Worm (Caenorhabditis elegans): Measurements from ENCODE around the gene rol-6.

Gene rol-6

DNA sequence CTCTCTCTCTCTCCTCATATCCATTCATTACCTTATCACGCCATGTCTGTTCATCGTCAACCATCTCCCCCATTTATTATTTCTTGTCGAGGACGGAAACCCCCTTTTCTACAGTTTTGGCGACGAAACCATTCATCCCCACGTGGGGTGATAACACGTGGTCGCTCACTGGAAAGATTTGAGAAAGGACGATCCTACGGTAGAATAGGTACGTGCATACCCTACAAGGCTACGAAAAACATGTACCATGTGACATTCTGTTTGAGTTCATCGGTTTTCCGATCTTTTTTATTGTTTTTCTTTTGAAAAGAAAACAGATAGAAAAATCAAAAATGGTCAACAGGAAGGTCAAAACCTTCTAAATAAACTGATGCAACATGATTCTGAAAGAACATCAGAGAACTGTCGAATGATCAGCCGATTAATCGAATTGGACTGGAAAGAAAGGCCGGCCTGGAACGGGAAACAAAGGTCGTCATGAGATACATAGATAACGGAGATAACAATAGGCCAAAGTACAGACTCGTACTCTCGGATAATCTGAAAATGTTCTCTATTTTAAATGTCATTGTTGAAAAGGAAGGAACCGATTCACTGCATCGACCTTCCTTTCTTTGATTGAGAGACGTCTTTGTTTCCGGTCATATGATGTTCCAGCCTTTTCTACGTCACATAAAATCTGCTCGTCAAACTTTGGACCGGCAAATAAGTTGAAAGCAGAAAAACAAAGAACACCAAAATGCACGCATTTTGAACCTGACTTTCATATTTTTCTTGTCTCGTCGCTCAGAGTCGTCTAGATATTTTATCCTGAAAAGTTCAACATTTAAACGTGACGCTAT, 9.4 kb downstream of the rol-6 start:
- TF ChIP-seq alr-1 (tag; optimal IDR thresholded peaks at IDR 0.05) (no peak), unc-39 (tag; optimal IDR thresholded peaks at IDR 0.05) (no peak), nhr-237 (tag; optimal IDR thresholded peaks at IDR 0.05) (no peak), lin-39 (tag; optimal IDR thresholded peaks at IDR 0.05) (no peak), mab-5 (tag; optimal IDR thresholded peaks at IDR 0.05) (peak; percentile 14), mbf-1 (tag; optimal IDR thresholded peaks at IDR 0.05) (no peak), lsy-2 (tag; optimal IDR thresholded peaks at IDR 0.05) (peak in 1 of 2 experiments; percentile 72), nhr-77 (tag; optimal IDR thresholded peaks at IDR 0.05) (no peak), nhr-21 (tag; optimal IDR thresholded peaks at IDR 0.05) (peak; percentile 95), ceh-82 (tag; optimal IDR thresholded peaks at IDR 0.05) (no peak), nhr-6 (tag; optimal IDR thresholded peaks at IDR 0.05) (peak; percentile 27), elt-1 (tag; optimal IDR thresholded peaks at IDR 0.05) (no peak), blmp-1 (tag; optimal IDR thresholded peaks at IDR 0.05; ENCODE audit: insufficient read depth) (peak; percentile 78), fos-1 (tag; optimal IDR thresholded peaks at IDR 0.05) (peak; percentile 18), nhr-23 (tag; optimal IDR thresholded peaks at IDR 0.05) (no peak), nhr-25 (tag; optimal IDR thresholded peaks at IDR 0.05) (peak; percentile 95), ztf-4 (tag; optimal IDR thresholded peaks at IDR 0.05) (no peak), sma-3 (GFP tag; optimal IDR thresholded peaks at IDR 0.05) (no peak), F13H6.1 (tag; optimal IDR thresholded peaks at IDR 0.05) (peak; percentile 38), nhr-11 (tag; optimal IDR thresholded peaks at IDR 0.05) (no peak), sma-9 (GFP tag; optimal IDR thresholded peaks at IDR 0.05) (peak; percentile 98), sma-9 (tag; optimal IDR thresholded peaks at IDR 0.05) (no peak), dmd-4 (tag; optimal IDR thresholded peaks at IDR 0.05) (no peak), aly-2 (tag; optimal IDR thresholded peaks at IDR 0.05) (no peak), egl-27 (tag; optimal IDR thresholded peaks at IDR 0.05) (peak; percentile 38), crh-2 (tag; optimal IDR thresholded peaks at IDR 0.05) (peak; percentile 43), ceh-16 (tag; optimal IDR thresholded peaks at IDR 0.05) (no peak), gmeb-1 (tag; optimal IDR thresholded peaks at IDR 0.05) (peak; percentile 66), ztf-1 (GFP tag; conservative IDR thresholded peaks at IDR 0.05) (no peak), lin-11 (tag; optimal IDR thresholded peaks at IDR 0.05) (no peak), mdl-1 (tag; optimal IDR thresholded peaks at IDR 0.05) (peak; percentile 89 to 90), elt-3 (tag; optimal IDR thresholded peaks at IDR 0.05) (no peak), peb-1 (tag; optimal IDR thresholded peaks at IDR 0.05) (no peak), Y55F3AM.14 (GFP tag; optimal IDR thresholded peaks at IDR 0.05) (peak; percentile 73), R02D3.7 (tag; optimal IDR thresholded peaks at IDR 0.05) (no peak), lin-13 (GFP tag; optimal IDR thresholded peaks at IDR 0.05) (peak; percentile 14), nhr-129 (tag; optimal IDR thresholded peaks at IDR 0.05) (peak; percentile 58), ZK546.5 (tag; optimal IDR thresholded peaks at IDR 0.05) (no peak), nhr-10 (tag; optimal IDR thresholded peaks at IDR 0.05) (no peak), unc-62 (GFP tag; optimal IDR thresholded peaks at IDR 0.05) (no peak), zag-1 (tag; optimal IDR thresholded peaks at IDR 0.05) (no peak), skn-1 (tag; optimal IDR thresholded peaks at IDR 0.05) (no peak), C34F6.9 (tag; optimal IDR thresholded peaks at IDR 0.05) (peak; percentile 22), nhr-12 (tag; optimal IDR thresholded peaks at IDR 0.05) (no peak), sem-4 (tag; optimal IDR thresholded peaks at IDR 0.05) (peak; percentile 16), ztf-11 (tag; optimal IDR thresholded peaks at IDR 0.05) (no peak)

DNA sequence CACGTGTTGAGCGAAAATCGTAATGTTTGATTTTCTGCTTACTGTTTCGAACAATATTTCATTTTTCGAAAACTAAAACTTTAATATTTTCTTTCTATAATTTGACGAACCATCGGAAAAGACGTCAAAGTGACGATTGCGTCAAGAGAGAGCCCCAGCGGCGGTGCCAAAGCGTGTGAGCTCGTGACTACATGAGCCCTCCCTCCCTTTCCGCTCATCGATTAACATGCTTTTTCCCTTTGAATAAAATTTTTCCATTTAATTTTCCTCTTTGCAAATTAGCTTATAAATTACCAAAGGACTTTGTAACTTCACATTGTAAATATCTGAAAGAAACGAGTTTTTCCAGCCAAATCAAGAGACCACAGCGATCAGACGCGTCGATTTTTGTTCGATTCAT, 10.1 kb downstream of the rol-6 start:
- TF ChIP-seq sem-4 (tag; optimal IDR thresholded peaks at IDR 0.05): no peak
- no peak for TF ChIP-seq skn-1 (tag; optimal IDR thresholded peaks at IDR 0.05)
- TF ChIP-seq ceh-82 (tag; optimal IDR thresholded peaks at IDR 0.05): no peak
- no peak for TF ChIP-seq Y55F3AM.14 (GFP tag; optimal IDR thresholded peaks at IDR 0.05)
- TF ChIP-seq lin-13 (GFP tag; optimal IDR thresholded peaks at IDR 0.05): peak; percentile 14
- peak in 1 of 2 experiments; percentile 49 for TF ChIP-seq lsy-2 (tag; optimal IDR thresholded peaks at IDR 0.05)
- no peak for TF ChIP-seq mab-5 (tag; optimal IDR thresholded peaks at IDR 0.05)
- no peak for TF ChIP-seq mbf-1 (tag; optimal IDR thresholded peaks at IDR 0.05)
- TF ChIP-seq fos-1 (tag; optimal IDR thresholded peaks at IDR 0.05): no peak
- TF ChIP-seq lin-11 (tag; optimal IDR thresholded peaks at IDR 0.05): peak; percentile 26
- no peak for TF ChIP-seq elt-3 (tag; optimal IDR thresholded peaks at IDR 0.05)
- TF ChIP-seq C34F6.9 (tag; optimal IDR thresholded peaks at IDR 0.05): peak; percentile 34
- TF ChIP-seq nhr-6 (tag; optimal IDR thresholded peaks at IDR 0.05): no peak
- no peak for TF ChIP-seq nhr-77 (tag; optimal IDR thresholded peaks at IDR 0.05)
- TF ChIP-seq nhr-129 (tag; optimal IDR thresholded peaks at IDR 0.05): no peak
- no peak for TF ChIP-seq zag-1 (tag; optimal IDR thresholded peaks at IDR 0.05)
- TF ChIP-seq alr-1 (tag; optimal IDR thresholded peaks at IDR 0.05): no peak
- TF ChIP-seq nhr-21 (tag; optimal IDR thresholded peaks at IDR 0.05): no peak
- TF ChIP-seq sma-3 (GFP tag; optimal IDR thresholded peaks at IDR 0.05): no peak

All from whole organism, L2 larva.